Fruit fly (Drosophila melanogaster) Kc167 (cell line): ENCODE results near the gene CG8509.

ENCODE experiments used
- Myc ChIP-seq: fragments of >200 bp; optimal IDR thresholded peaks from 2 replicates; lab custom pipeline; 2017; ENCODE audit warnings: missing external identifiers
- psq ChIP-seq: fragments of >200 bp; optimal IDR thresholded peaks from 2 replicates; lab custom pipeline; 2017; ENCODE audit warnings: missing external identifiers

DNA sequence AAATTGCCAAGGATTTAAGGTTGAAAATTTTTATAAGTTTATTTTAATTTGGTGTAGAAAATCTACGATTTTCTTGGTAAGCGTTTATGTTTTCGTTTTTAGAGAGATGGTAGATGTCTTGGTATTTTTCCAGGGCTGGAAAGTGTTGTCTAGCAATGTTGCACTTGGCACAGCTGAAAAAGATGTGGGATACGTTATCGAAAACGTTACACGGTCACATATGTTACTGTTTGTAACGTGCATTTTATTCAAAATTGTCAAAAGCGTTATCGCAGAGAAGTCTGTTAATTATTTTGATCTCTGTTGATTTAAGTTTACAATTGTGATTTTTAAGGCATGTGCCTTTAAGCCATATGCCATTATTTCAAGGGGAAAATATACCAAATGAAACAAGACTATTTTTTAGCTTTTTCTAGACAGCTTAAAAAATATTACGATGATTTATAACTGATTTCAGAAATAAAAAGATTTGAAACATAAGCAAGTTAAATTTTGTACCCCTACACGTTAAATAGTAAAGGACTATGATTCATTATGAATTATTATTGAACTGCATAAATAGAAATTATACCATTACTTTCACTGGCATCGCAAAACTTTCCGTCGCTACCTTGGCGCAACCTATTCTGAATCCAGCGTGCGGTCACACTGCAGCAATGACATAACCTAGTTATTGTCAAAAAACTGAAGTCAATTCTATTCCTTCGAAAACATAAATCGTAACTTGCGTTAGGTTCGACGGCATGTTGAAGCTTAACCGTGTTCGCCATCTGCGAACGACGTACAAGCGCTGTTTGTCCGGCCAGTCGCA, 23.7 kb upstream of the CG8509 start, which contains the start of the genes Paf-AHalpha and mRpS30:
- no peak for TF ChIP-seq psq (lab: Kevin White, UChicago)
- TF ChIP-seq Myc (lab: Kevin White, UChicago): no peak
